Worm (Caenorhabditis elegans) whole organism, late embryonic: ENCODE measurements around the gene aos-1.

Source experiments
- ceh-6 ChIP-seq: fragments of 200-800 bp; sonication (Bioruptor generic); optimal IDR thresholded peaks from 2 replicates; lab custom pipeline; 2018; ENCODE audit warnings: mild to moderate bottlenecking, missing genetic modification characterization, missing compliant biosample characterization
- eyg-1 ChIP-seq: sonication (generic microtip); optimal IDR thresholded peaks from 2 replicates; lab custom pipeline; 2016; ENCODE audit warnings: missing genotype, missing genetic modification characterization, missing compliant biosample characterization
- fkh-10 ChIP-seq: fragments of 150-350 bp; optimal IDR thresholded peaks from 2 replicates; lab custom pipeline; 2014; ENCODE audit warnings: missing biosample characterization, missing genetic modification reagents, missing genetic modification characterization
- hlh-30 ChIP-seq: sonication (generic microtip); optimal IDR thresholded peaks from 2 replicates; lab custom pipeline; 2017; ENCODE audit warnings: antibody characterized with exemption, missing genetic modification characterization, missing compliant biosample characterization; ENCODE audit not compliant: insufficient read depth
- nfya-1 ChIP-seq: sonication (generic microtip); optimal IDR thresholded peaks from 2 replicates; lab custom pipeline; 2017; ENCODE audit warnings: missing genetic modification characterization, mild to moderate bottlenecking, missing compliant biosample characterization, antibody characterized with exemption, moderate library complexity
- nhr-11 ChIP-seq: fragments of 150-350 bp; optimal IDR thresholded peaks from 2 replicates; lab custom pipeline; 2014; ENCODE audit warnings: missing biosample characterization, missing genetic modification characterization
- sox-4 ChIP-seq: sonication (generic microtip); optimal IDR thresholded peaks from 2 replicates; lab custom pipeline; 2017; ENCODE audit warnings: mild to moderate bottlenecking, missing genetic modification characterization, inconsistent platforms, missing compliant biosample characterization

ce11 chrV:10117465-10117864 is 12.6 kb downstream of the aos-1 start, which contains the start of gene C08B6.5:
- TF ChIP-seq ceh-6 (GFP tag; lab: Kevin White, UChicago) (no peak), fkh-10 (GFP tag; lab: Kevin White, UChicago) (no peak), hlh-30 (no peak), sox-4 (tag; lab: Kevin White, UChicago) (no peak), nfya-1 (tag; lab: Kevin White, UChicago) (no peak), eyg-1 (tag; lab: Kevin White, UChicago) (no peak), nhr-11 (tag; lab: Kevin White, UChicago) (no peak)
